Fruit fly (Drosophila melanogaster): ENCODE data around the gene nht.
A peak's percentile ranks its signal among the peaks of the same experiment; 100 is the strongest.

Gene nht

DNA sequence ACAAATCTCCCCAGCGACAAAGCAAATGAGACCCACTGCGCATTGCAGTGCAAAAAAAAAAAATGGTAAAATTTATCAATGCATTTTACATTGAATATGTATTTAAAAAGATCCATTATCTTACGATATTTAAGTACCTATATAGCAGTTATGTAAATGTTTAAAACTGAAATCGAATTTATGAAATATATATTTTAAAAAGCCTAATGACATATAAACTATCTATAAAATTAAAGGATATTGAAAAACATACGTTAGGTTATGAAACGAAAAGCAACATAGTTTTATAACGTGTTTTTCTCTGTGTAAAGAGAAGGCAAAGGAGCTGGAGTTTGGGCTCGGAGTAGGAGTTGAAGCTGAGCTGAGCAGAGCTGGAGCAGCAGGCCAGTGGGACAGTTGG, 14.3 kb downstream of the nht start (continued):
- TF ChIP-seq CG31627 (GFP tag; optimal IDR thresholded peaks at IDR 0.05) (peak; percentile 54), CG9139 (GFP tag; optimal IDR thresholded peaks at IDR 0.05) (no peak), CG10631 (GFP tag; optimal IDR thresholded peaks at IDR 0.05) (peak; percentile 63), CG3919 (GFP tag; optimal IDR thresholded peaks at IDR 0.05) (peak; percentile 70), CG1621 (tag; optimal IDR thresholded peaks at IDR 0.05) (no peak), ss (GFP tag; optimal IDR thresholded peaks at IDR 0.05) (peak in 1 of 2 experiments; percentile 12), Eip93F (GFP tag; optimal IDR thresholded peaks at IDR 0.05) (no peak), acj6 (GFP tag; optimal IDR thresholded peaks at IDR 0.05) (peak; percentile 65), Hr39 (GFP tag; optimal IDR thresholded peaks at IDR 0.05) (peak; percentile 8), Sox15 (GFP tag; optimal IDR thresholded peaks at IDR 0.05) (no peak), topi (GFP tag; optimal IDR thresholded peaks at IDR 0.05) (peak; percentile 68)

DNA sequence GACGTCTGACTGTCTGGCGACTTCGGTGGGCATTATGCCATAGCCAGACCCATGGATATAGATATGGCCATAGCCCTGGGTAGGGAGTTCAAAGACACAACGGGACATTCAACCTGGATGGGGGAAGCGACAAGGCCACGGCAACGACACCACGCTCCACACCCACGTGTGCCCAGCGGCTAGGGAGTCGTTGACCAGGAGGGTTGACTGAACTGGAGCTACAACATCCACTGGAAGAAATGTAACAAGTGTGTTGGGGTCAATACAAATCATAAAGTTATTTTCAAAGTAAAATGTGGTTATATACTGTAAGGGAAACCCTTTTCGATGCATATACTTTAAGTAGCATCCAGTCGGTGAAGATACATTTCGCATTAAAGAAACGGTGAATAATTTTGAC, 16.9 kb downstream of the nht start:
- TF ChIP-seq svp (GFP tag) = peak; percentile 23
- TF ChIP-seq Eip78C (GFP tag) = no peak

DNA sequence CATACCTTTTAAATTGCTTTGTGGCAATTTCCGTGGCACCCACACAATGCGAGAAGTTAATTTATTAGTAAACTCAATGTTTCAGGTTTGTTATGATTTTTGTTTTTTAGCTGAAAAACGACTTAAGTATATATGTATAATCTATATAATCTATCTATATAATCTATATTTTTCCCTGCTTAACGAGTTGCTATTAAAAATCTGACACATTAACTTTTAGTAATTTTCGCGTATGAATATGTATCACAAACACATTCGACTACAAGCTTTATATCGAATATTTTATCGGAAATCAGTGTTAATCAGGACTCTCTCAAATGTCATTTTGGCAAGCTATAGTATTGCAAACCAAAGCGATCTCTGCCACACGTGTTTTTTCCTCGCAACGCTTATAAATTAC, 21.2 kb downstream of the nht start, which contains the start of gene CG15262:
TSS of gene CG15262 (plus strand) at position 301 of the 400 bp plus-strand sequence.
- no peak for TF ChIP-seq Sox15 (GFP tag; optimal IDR thresholded peaks at IDR 0.05)
- no peak for TF ChIP-seq acj6 (GFP tag; optimal IDR thresholded peaks at IDR 0.05)
- no peak for TF ChIP-seq CG11294 (GFP tag; IDR thresholded peaks at IDR 0.05)
- TF ChIP-seq CG6163 (GFP tag; IDR thresholded peaks at IDR 0.05) = no peak

DNA sequence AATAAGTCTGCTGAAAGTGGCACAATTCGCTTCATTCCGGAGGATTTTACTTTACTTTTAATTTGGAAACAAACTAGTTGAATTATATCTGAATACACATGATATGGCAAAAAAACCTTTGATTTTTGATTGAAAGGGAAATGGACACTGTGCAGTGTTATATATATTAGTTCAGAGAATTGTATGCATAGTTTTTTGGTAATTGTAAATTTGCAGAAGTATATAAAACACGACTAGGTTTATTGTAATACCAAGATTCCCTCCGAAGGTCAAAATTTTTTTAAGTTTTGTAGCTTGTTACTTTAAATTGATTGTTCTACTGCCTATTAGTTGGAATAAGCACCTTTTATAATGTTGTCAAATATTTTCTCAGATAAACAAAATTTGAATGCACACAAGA, 26.6 kb downstream of the nht start, which contains the start of gene CG15260:
TSS of gene CG15260 (minus strand) at position 101 of the 400 bp plus-strand sequence.
- TF ChIP-seq Eip78C (GFP tag) (no peak), achi (GFP tag; optimal IDR thresholded peaks at IDR 0.05) (no peak), CG4318 (GFP tag; optimal IDR thresholded peaks at IDR 0.05) (no peak), Ets21C (GFP tag; optimal IDR thresholded peaks at IDR 0.05) (no peak), acj6 (GFP tag; optimal IDR thresholded peaks at IDR 0.05) (no peak), Blimp-1 (GFP tag; optimal IDR thresholded peaks at IDR 0.05) (no peak), Smox (GFP tag; optimal IDR thresholded peaks at IDR 0.05) (no peak), Lpt (GFP tag; optimal IDR thresholded peaks at IDR 0.05) (no peak), Sox15 (GFP tag; optimal IDR thresholded peaks at IDR 0.05) (no peak), CG6792 (GFP tag; optimal IDR thresholded peaks at IDR 0.05) (no peak), CG6276 (GFP tag; optimal IDR thresholded peaks at IDR 0.05) (no peak)

DNA sequence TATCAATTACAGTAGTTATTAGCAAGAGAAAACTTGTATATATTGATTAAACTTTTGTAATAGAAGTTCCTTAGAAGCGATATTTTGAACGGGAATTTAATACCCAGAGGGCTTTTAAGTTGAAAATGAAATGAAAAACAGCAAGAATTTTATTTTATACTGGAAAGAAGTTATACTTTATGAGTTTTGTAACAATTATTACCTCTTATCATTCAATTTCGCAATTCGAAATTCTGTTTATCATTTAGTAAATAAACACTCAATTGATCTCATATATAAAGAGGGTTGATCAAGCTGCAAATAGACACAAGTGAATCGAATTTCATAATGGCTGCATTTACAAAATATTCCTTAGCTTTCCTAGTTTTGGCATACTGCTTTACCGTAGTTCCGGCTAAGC, 34.0 kb downstream of the nht start, which contains the start of gene CG15263:
TSS of gene CG15263 (plus strand) at position 301 of the 400 bp plus-strand sequence.
- TF ChIP-seq OdsH (GFP tag; optimal IDR thresholded peaks at IDR 0.05) (no peak), Eip75B (GFP tag; optimal IDR thresholded peaks at IDR 0.05) (no peak), CG10631 (GFP tag; optimal IDR thresholded peaks at IDR 0.05) (no peak), Hr39 (GFP tag; optimal IDR thresholded peaks at IDR 0.05) (no peak), Eip78C (GFP tag) (no peak), vri (GFP tag; optimal IDR thresholded peaks at IDR 0.05) (no peak), ss (GFP tag; optimal IDR thresholded peaks at IDR 0.05) (no peak), CG6276 (GFP tag; optimal IDR thresholded peaks at IDR 0.05) (no peak), CG8319 (GFP tag; optimal IDR thresholded peaks at IDR 0.05) (no peak)

DNA sequence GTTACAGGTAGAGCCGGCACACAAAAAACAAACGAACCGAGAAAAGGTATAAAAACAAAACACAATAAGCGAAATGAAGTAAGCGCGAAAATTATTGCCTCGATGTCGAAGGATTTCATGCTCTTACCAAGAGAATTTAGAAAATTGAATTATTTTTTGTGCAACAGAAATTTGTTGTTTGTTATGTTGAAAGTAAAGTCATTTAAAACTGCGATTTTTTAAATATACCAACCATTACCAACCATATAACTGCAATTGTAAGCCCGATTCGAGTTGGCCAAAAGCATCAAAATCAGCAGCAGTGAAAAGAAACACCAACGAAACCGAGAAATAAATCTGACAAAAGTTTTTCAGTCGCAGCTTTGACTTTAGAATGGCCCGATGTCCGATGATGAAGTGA, 37.7 kb downstream of the nht start:
- TF ChIP-seq Met (GFP tag; optimal IDR thresholded peaks at IDR 0.05) = peak; percentile 59
- peak; percentile 33 for TF ChIP-seq Ets21C (GFP tag; optimal IDR thresholded peaks at IDR 0.05)
- peak; percentile 28 for TF ChIP-seq vri (GFP tag; optimal IDR thresholded peaks at IDR 0.05)
- TF ChIP-seq cyc (GFP tag; optimal IDR thresholded peaks at IDR 0.05) = peak; percentile 27
- no peak for TF ChIP-seq dsx (GFP tag; optimal IDR thresholded peaks at IDR 0.05; ENCODE audit: poor library complexity, severe bottlenecking)
- peak; percentile 25 for TF ChIP-seq Eip93F (GFP tag; optimal IDR thresholded peaks at IDR 0.05)
- TF ChIP-seq CG6792 (GFP tag; optimal IDR thresholded peaks at IDR 0.05) = peak; percentile 23
- TF ChIP-seq Eip78C (GFP tag) = peak; percentile 76
- TF ChIP-seq Sox102F (GFP tag; optimal IDR thresholded peaks at IDR 0.05) = peak; percentile 54
- TF ChIP-seq CG8632 (GFP tag; optimal IDR thresholded peaks at IDR 0.05) = no peak
- peak; percentile 22 for TF ChIP-seq Blimp-1 (GFP tag; optimal IDR thresholded peaks at IDR 0.05)
- peak; percentile 6 for TF ChIP-seq acj6 (GFP tag; optimal IDR thresholded peaks at IDR 0.05)
- peak; percentile 17 for TF ChIP-seq Smox (GFP tag; optimal IDR thresholded peaks at IDR 0.05)
- TF ChIP-seq Sox15 (GFP tag; optimal IDR thresholded peaks at IDR 0.05) = peak; percentile 2
- TF ChIP-seq salr (GFP tag; optimal IDR thresholded peaks at IDR 0.05) = no peak
- TF ChIP-seq svp (GFP tag) = peak; percentile 84
- TF ChIP-seq ss (GFP tag; optimal IDR thresholded peaks at IDR 0.05) = no peak
- TF ChIP-seq CG31627 (GFP tag; optimal IDR thresholded peaks at IDR 0.05) = peak; percentile 28
- TF ChIP-seq lz (GFP tag; optimal IDR thresholded peaks at IDR 0.05) = peak; percentile 63
- peak; percentile 57 for TF ChIP-seq Hr39 (GFP tag; optimal IDR thresholded peaks at IDR 0.05)
- TF ChIP-seq esn (GFP tag; optimal IDR thresholded peaks at IDR 0.05) = peak; percentile 58
- TF ChIP-seq Eip75B (GFP tag; optimal IDR thresholded peaks at IDR 0.05) = peak; percentile 11
- no peak for TF ChIP-seq CG7368 (GFP tag; optimal IDR thresholded peaks at IDR 0.05)
- TF ChIP-seq OdsH (GFP tag; optimal IDR thresholded peaks at IDR 0.05) = peak; percentile 32
- TF ChIP-seq CG1621 (tag; optimal IDR thresholded peaks at IDR 0.05) = no peak
- TF ChIP-seq topi (GFP tag; optimal IDR thresholded peaks at IDR 0.05) = peak; percentile 47
- peak; percentile 20 for TF ChIP-seq CG34406 (GFP tag; optimal IDR thresholded peaks at IDR 0.05)
